Worm (Caenorhabditis elegans) whole organism, L2 larva: ENCODE data around the gene clec-75.
"Not testable (repeated sequence)": the region's sequence is repeated elsewhere in the genome, so short reads cannot be mapped to it uniquely, and the experiment has no call there.

Experiments used
- C34F6.9 ChIP-seq: fragments of 150-350 bp; optimal IDR thresholded peaks from 2 replicates; lab custom pipeline; 2014; ENCODE audit warnings: missing biosample characterization, missing genetic modification characterization
- F13H6.1 ChIP-seq: sonication (generic microtip); optimal IDR thresholded peaks from 2 replicates; lab custom pipeline; 2016; ENCODE audit warnings: missing genetic modification characterization, missing compliant biosample characterization
- R02D3.7 ChIP-seq: fragments of 150-350 bp; optimal IDR thresholded peaks from 2 replicates; lab custom pipeline; 2014; ENCODE audit warnings: missing biosample characterization, missing genetic modification characterization
- ZK546.5 ChIP-seq: sonication (generic microtip); optimal IDR thresholded peaks from 2 replicates; lab custom pipeline; 2017; ENCODE audit warnings: missing biosample characterization, missing genetic modification characterization
- alr-1 ChIP-seq: fragments of 150-350 bp; optimal IDR thresholded peaks from 2 replicates; lab custom pipeline; 2014; ENCODE audit warnings: missing biosample characterization, missing genetic modification characterization
- ama-1 ChIP-seq: fragments of 150-350 bp; optimal IDR thresholded peaks from 2 replicates; lab custom pipeline; 2018; ENCODE audit warnings: inconsistent platforms
- blmp-1 ChIP-seq: sonication (generic microtip); optimal IDR thresholded peaks from 2 replicates; lab custom pipeline; 2017; ENCODE audit warnings: missing genetic modification characterization, mild to moderate bottlenecking, missing compliant biosample characterization, antibody characterized with exemption, moderate library complexity; ENCODE audit not compliant: insufficient read depth
- ceh-16 ChIP-seq: fragments of 150-350 bp; optimal IDR thresholded peaks from 2 replicates; lab custom pipeline; 2014; ENCODE audit warnings: missing biosample characterization, missing genetic modification characterization
- ceh-82 ChIP-seq: fragments of 150-350 bp; optimal IDR thresholded peaks from 2 replicates; lab custom pipeline; 2014; ENCODE audit warnings: missing biosample characterization, missing genetic modification characterization
- crh-2 ChIP-seq: sonication (generic microtip); optimal IDR thresholded peaks from 2 replicates; lab custom pipeline; 2017; ENCODE audit warnings: missing biosample characterization, missing genetic modification characterization
- dmd-4 ChIP-seq: sonication (generic microtip); optimal IDR thresholded peaks from 2 replicates; lab custom pipeline; 2017; ENCODE audit warnings: missing biosample characterization, missing genetic modification characterization
- elt-1 ChIP-seq: fragments of 150-350 bp; optimal IDR thresholded peaks from 2 replicates; lab custom pipeline; 2014; ENCODE audit warnings: missing biosample characterization, missing genetic modification characterization
- elt-3 ChIP-seq: sonication (generic microtip); optimal IDR thresholded peaks from 2 replicates; lab custom pipeline; 2017; ENCODE audit warnings: missing biosample characterization, missing genetic modification characterization
- fos-1 ChIP-seq: fragments of 150-350 bp; optimal IDR thresholded peaks from 2 replicates; lab custom pipeline; 2014; ENCODE audit warnings: missing biosample characterization, missing genetic modification characterization
- lin-11 ChIP-seq: fragments of 150-350 bp; sonication (generic microtip); optimal IDR thresholded peaks from 2 replicates; lab custom pipeline; 2014; ENCODE audit warnings: missing biosample characterization, missing genetic modification characterization, inconsistent platforms, mixed read lengths
- lin-13 ChIP-seq: fragments of 150-350 bp; optimal IDR thresholded peaks from 2 replicates; lab custom pipeline; 2014; ENCODE audit warnings: missing biosample characterization, missing genetic modification reagents, missing genetic modification characterization
- lin-39 ChIP-seq: fragments of 150-350 bp; optimal IDR thresholded peaks from 2 replicates; lab custom pipeline; 2014; ENCODE audit warnings: missing biosample characterization, missing genetic modification reagents, missing genetic modification characterization
- lsy-2 ChIP-seq, 2 experiments: fragments of 150-350 bp in 1 of 2; sonication (generic microtip) in 1 of 2; optimal IDR thresholded peaks; 2 replicates each; lab custom pipeline; 2014 to 2017; ENCODE audit warnings: missing biosample characterization in 2 of 2, missing genetic modification characterization in 2 of 2
- mab-5 ChIP-seq: fragments of 150-350 bp; optimal IDR thresholded peaks from 2 replicates; lab custom pipeline; 2014; ENCODE audit warnings: missing biosample characterization, missing genetic modification characterization
- mbf-1 ChIP-seq: sonication (generic microtip); optimal IDR thresholded peaks from 2 replicates; lab custom pipeline; 2017; ENCODE audit warnings: missing biosample characterization, missing genetic modification characterization
- mdl-1 ChIP-seq, 2 experiments: fragments of 150-350 bp in 1 of 2; sonication (generic microtip) in 1 of 2; optimal IDR thresholded peaks; 2 replicates each; lab custom pipeline; 2017; ENCODE audit warnings: missing biosample characterization in 2 of 2, missing genetic modification characterization in 2 of 2
- nhr-11 ChIP-seq: fragments of 150-350 bp; optimal IDR thresholded peaks from 2 replicates; lab custom pipeline; 2014; ENCODE audit warnings: missing biosample characterization, missing genetic modification characterization
- nhr-129 ChIP-seq: fragments of 150-350 bp; optimal IDR thresholded peaks from 2 replicates; lab custom pipeline; 2014; ENCODE audit warnings: missing biosample characterization, missing genetic modification characterization
- nhr-21 ChIP-seq: fragments of 150-350 bp; optimal IDR thresholded peaks from 2 replicates; lab custom pipeline; 2014; ENCODE audit warnings: missing biosample characterization, missing genetic modification characterization
- nhr-23 ChIP-seq: fragments of 150-350 bp; optimal IDR thresholded peaks from 2 replicates; lab custom pipeline; 2014; ENCODE audit warnings: missing biosample characterization, missing genetic modification reagents, missing genetic modification characterization
- nhr-237 ChIP-seq: fragments of 150-350 bp; optimal IDR thresholded peaks from 2 replicates; lab custom pipeline; 2014; ENCODE audit warnings: missing biosample characterization, missing genetic modification characterization
- nhr-25 ChIP-seq: fragments of 150-350 bp; sonication (generic microtip); optimal IDR thresholded peaks from 3 replicates; lab custom pipeline; 2014; ENCODE audit warnings: missing biosample characterization, missing genetic modification characterization
- nhr-6 ChIP-seq: fragments of 150-350 bp; optimal IDR thresholded peaks from 2 replicates; lab custom pipeline; 2014; ENCODE audit warnings: missing biosample characterization, missing genetic modification characterization
- nhr-77 ChIP-seq: fragments of 150-350 bp; optimal IDR thresholded peaks from 2 replicates; lab custom pipeline; 2014; ENCODE audit warnings: missing biosample characterization, missing genetic modification characterization
- peb-1 ChIP-seq: fragments of 150-350 bp; optimal IDR thresholded peaks from 2 replicates; lab custom pipeline; 2014; ENCODE audit warnings: missing biosample characterization, missing genetic modification characterization
- sem-4 ChIP-seq: fragments of 150-350 bp; optimal IDR thresholded peaks from 2 replicates; lab custom pipeline; 2014; ENCODE audit warnings: missing biosample characterization, missing genetic modification reagents, missing genetic modification characterization
- sma-3 ChIP-seq: sonication (generic microtip); optimal IDR thresholded peaks from 2 replicates; lab custom pipeline; 2016; ENCODE audit warnings: missing genetic modification reagents, missing genetic modification characterization, missing compliant biosample characterization
- sma-9 ChIP-seq, 2 experiments: fragments of 150-350 bp in 1 of 2; sonication (generic microtip) in 1 of 2; optimal IDR thresholded peaks; 2 replicates each; lab custom pipeline; 2014 to 2016; ENCODE audit warnings: missing genetic modification characterization in 2 of 2, mild to moderate bottlenecking in 1 of 2, missing biosample characterization in 1 of 2, missing compliant biosample characterization in 1 of 2, missing genetic modification reagents in 1 of 2, moderate library complexity in 1 of 2
- unc-39 ChIP-seq: fragments of 150-350 bp; optimal IDR thresholded peaks from 2 replicates; lab custom pipeline; 2014; ENCODE audit warnings: missing biosample characterization, missing genetic modification characterization
- unc-62 ChIP-seq: fragments of 150-350 bp; optimal IDR thresholded peaks from 2 replicates; lab custom pipeline; 2014; ENCODE audit warnings: missing biosample characterization, missing genetic modification reagents, missing genetic modification characterization
- zag-1 ChIP-seq: fragments of 150-350 bp; optimal IDR thresholded peaks from 2 replicates; lab custom pipeline; 2014; ENCODE audit warnings: missing biosample characterization, missing genetic modification characterization
- ztf-11 ChIP-seq: sonication (generic microtip); optimal IDR thresholded peaks from 2 replicates; lab custom pipeline; 2017; ENCODE audit warnings: missing biosample characterization, missing genetic modification characterization
- ztf-4 ChIP-seq: fragments of 150-350 bp; optimal IDR thresholded peaks from 2 replicates; lab custom pipeline; 2014; ENCODE audit warnings: missing biosample characterization, missing genetic modification characterization

Gene clec-75

ce11 chrIV:3960396-3960795, at the start of gene clec-75:
clec-75 (plus strand) TSS chrIV:3960734.
- TF ChIP-seq peb-1 (tag; lab: Kevin White, UChicago) (no peak), F13H6.1 (no peak), nhr-23 (tag; lab: Kevin White, UChicago) (no peak), mdl-1 (tag; optimal IDR thresholded peaks at IDR 0.05; lab: Kevin White, UChicago) (no peak), nhr-25 (tag; lab: Kevin White, UChicago) (no peak), lin-11 (tag; lab: Kevin White, UChicago) (no peak), elt-1 (tag; lab: Kevin White, UChicago) (no peak), ztf-4 (no peak), unc-62 (GFP tag; lab: Kevin White, UChicago) (no peak), R02D3.7 (tag; lab: Kevin White, UChicago) (no peak)

ce11 chrIV:3911848-3912247, 48.7 kb upstream of the clec-75 start, which contains the start of gene F56D6.18:
F56D6.18 (minus strand) TSS chrIV:3911948.
- TF ChIP-seq elt-1 (tag; lab: Kevin White, UChicago); lsy-2 (tag; optimal IDR thresholded peaks at IDR 0.05; lab: Kevin White, UChicago); ztf-11 (tag; lab: Kevin White, UChicago): not testable (repeated sequence)

- TF ChIP-seq elt-1 (tag; lab: Kevin White, UChicago), result no peak
- no peak for TF ChIP-seq dmd-4
- TF ChIP-seq ZK546.5 (tag; lab: Kevin White, UChicago), result no peak
- no peak for TF ChIP-seq peb-1 (tag; lab: Kevin White, UChicago)
- no peak for TF ChIP-seq nhr-237
- no peak for TF ChIP-seq lsy-2 (tag; optimal IDR thresholded peaks at IDR 0.05; lab: Kevin White, UChicago)
- TF ChIP-seq lin-13 (GFP tag; lab: Kevin White, UChicago), result no peak
- TF ChIP-seq nhr-11 (tag; lab: Kevin White, UChicago), result no peak
- TF ChIP-seq fos-1 (tag; lab: Kevin White, UChicago), result no peak
- no peak for TF ChIP-seq ztf-11 (tag; lab: Kevin White, UChicago)
- no peak for TF ChIP-seq ceh-16 (tag; lab: Kevin White, UChicago)
Observed at ce11 chrIV:3912598-3912997, 47.9 kb upstream of the clec-75 start, which contains the start of gene F56D6.20. F56D6.20 (plus strand) TSS chrIV:3912898.

ce11 chrIV:3914462-3914861, 46.1 kb upstream of the clec-75 start, which contains the start of gene F56D6.19:
F56D6.19 (plus strand) TSS chrIV:3914762.
- TF ChIP-seq blmp-1 (tag; lab: Kevin White, UChicago) (no peak), nhr-25 (tag; lab: Kevin White, UChicago) (no peak), nhr-23 (tag; lab: Kevin White, UChicago) (no peak), mbf-1 (tag; lab: Kevin White, UChicago) (no peak), alr-1 (tag; lab: Kevin White, UChicago) (no peak), peb-1 (tag; lab: Kevin White, UChicago) (no peak), zag-1 (no peak), nhr-21 (tag; lab: Kevin White, UChicago) (no peak), elt-1 (tag; lab: Kevin White, UChicago) (no peak), nhr-6 (no peak), nhr-129 (no peak), ZK546.5 (tag; lab: Kevin White, UChicago) (no peak), nhr-77 (tag; lab: Kevin White, UChicago) (no peak), C34F6.9 (tag; lab: Kevin White, UChicago) (no peak), elt-3 (tag; lab: Kevin White, UChicago) (no peak), sem-4 (tag; lab: Kevin White, UChicago) (no peak)

- no peak for TF ChIP-seq fos-1 (tag; lab: Kevin White, UChicago)
- TF ChIP-seq mab-5 (tag; lab: Kevin White, UChicago), result no peak
- TF ChIP-seq nhr-6, result no peak
- TF ChIP-seq nhr-237, result no peak
- TF ChIP-seq alr-1 (tag; lab: Kevin White, UChicago), result no peak
- TF ChIP-seq lin-39 (tag; lab: Kevin White, UChicago), result no peak
- no peak for TF ChIP-seq sma-9 (GFP tag; optimal IDR thresholded peaks at IDR 0.05; lab: Kevin White, UChicago)
- no peak for TF ChIP-seq sma-9 (tag; optimal IDR thresholded peaks at IDR 0.05; lab: Kevin White, UChicago)
- no peak for TF ChIP-seq lsy-2 (tag; optimal IDR thresholded peaks at IDR 0.05; lab: Kevin White, UChicago)
- no peak for TF ChIP-seq F13H6.1
- no peak for TF ChIP-seq peb-1 (tag; lab: Kevin White, UChicago)
- TF ChIP-seq sma-3 (GFP tag; lab: Kevin White, UChicago), result no peak
- no peak for TF ChIP-seq ceh-82 (tag; lab: Kevin White, UChicago)
- TF ChIP-seq unc-39 (tag; lab: Kevin White, UChicago), result no peak
- TF ChIP-seq unc-62 (GFP tag; lab: Kevin White, UChicago), result no peak
- no peak for TF ChIP-seq ztf-11 (tag; lab: Kevin White, UChicago)
- no peak for TF ChIP-seq ztf-4
- TF ChIP-seq ZK546.5 (tag; lab: Kevin White, UChicago), result no peak
- TF ChIP-seq crh-2 (tag; lab: Kevin White, UChicago), result no peak
- no peak for TF ChIP-seq zag-1
- TF ChIP-seq ama-1 (lab: Kevin White, UChicago), result no peak
Observed at ce11 chrIV:3915296-3915695, 45.2 kb upstream of the clec-75 start, which contains the start of gene srz-20. srz-20 (plus strand) TSS chrIV:3915596.
